Worm (Caenorhabditis elegans) whole organism, L3 larva: ENCODE data around the gene T06E8.8.

ENCODE experiments used
- R02D3.7 ChIP-seq: fragments of 150-350 bp; optimal IDR thresholded peaks from 2 replicates; lab custom pipeline; 2014; ENCODE audit warnings: missing biosample characterization, missing genetic modification characterization
- ZK546.5 ChIP-seq: sonication (generic microtip); optimal IDR thresholded peaks from 2 replicates; lab custom pipeline; 2017; ENCODE audit warnings: missing biosample characterization, missing genetic modification characterization
- aly-2 ChIP-seq: fragments of 150-350 bp; optimal IDR thresholded peaks from 2 replicates; lab custom pipeline; 2014; ENCODE audit warnings: missing biosample characterization, missing genetic modification characterization
- ama-1 ChIP-seq: fragments of 150-350 bp; optimal IDR thresholded peaks from 2 replicates; lab custom pipeline; 2018
- ceh-16 ChIP-seq: sonication (generic microtip); optimal IDR thresholded peaks from 2 replicates; lab custom pipeline; 2017; ENCODE audit warnings: missing biosample characterization, missing genetic modification characterization
- ceh-28 ChIP-seq: fragments of 150-350 bp; optimal IDR thresholded peaks from 2 replicates; lab custom pipeline; 2014; ENCODE audit warnings: missing biosample characterization, missing genetic modification reagents, missing genetic modification characterization
- egl-5 ChIP-seq: fragments of 150-350 bp; optimal IDR thresholded peaks from 2 replicates; lab custom pipeline; 2017; ENCODE audit warnings: missing biosample characterization, missing genetic modification reagents, missing genetic modification characterization, inconsistent platforms
- elt-2 ChIP-seq: sonication (generic microtip); optimal IDR thresholded peaks from 2 replicates; lab custom pipeline; 2016; ENCODE audit warnings: missing genetic modification reagents, mild to moderate bottlenecking, missing genetic modification characterization, missing compliant biosample characterization
- elt-3 ChIP-seq, 3 experiments: fragments of 150-350 bp in 1 of 3; sonication (generic microtip) in 2 of 3; optimal IDR thresholded peaks; 2 replicates in 2 of 3; 4 replicates in 1 of 3; lab custom pipeline; 2014 to 2017; ENCODE audit warnings: missing biosample characterization in 3 of 3, missing genetic modification characterization in 3 of 3
- fkh-10 ChIP-seq: sonication (generic microtip); optimal IDR thresholded peaks from 2 replicates; lab custom pipeline; 2017; ENCODE audit warnings: missing biosample characterization, missing genetic modification reagents, missing genetic modification characterization
- fos-1 ChIP-seq: fragments of 150-350 bp; optimal IDR thresholded peaks from 2 replicates; lab custom pipeline; 2014; ENCODE audit warnings: missing biosample characterization, missing genetic modification characterization
- hmg-11 ChIP-seq: sonication (generic microtip); optimal IDR thresholded peaks from 2 replicates; lab custom pipeline; 2016; ENCODE audit warnings: missing genetic modification characterization, missing compliant biosample characterization
- jun-1 ChIP-seq: fragments of 150-350 bp; optimal IDR thresholded peaks from 2 replicates; lab custom pipeline; 2014; ENCODE audit warnings: missing biosample characterization, missing genetic modification reagents, missing genetic modification characterization
- lin-15B ChIP-seq: fragments of 150-350 bp; optimal IDR thresholded peaks from 2 replicates; lab custom pipeline; 2014; ENCODE audit warnings: missing biosample characterization, missing genetic modification characterization
- lin-39 ChIP-seq: fragments of 150-350 bp; optimal IDR thresholded peaks from 2 replicates; lab custom pipeline; 2018; ENCODE audit warnings: missing biosample characterization, missing genetic modification reagents, missing genetic modification characterization
- lsy-12 ChIP-seq: sonication (generic microtip); optimal IDR thresholded peaks from 2 replicates; lab custom pipeline; 2016; ENCODE audit warnings: mild to moderate bottlenecking, missing genetic modification characterization, missing compliant biosample characterization
- mdl-1 ChIP-seq: fragments of 150-350 bp; optimal IDR thresholded peaks from 2 replicates; lab custom pipeline; 2014; ENCODE audit warnings: missing biosample characterization, missing genetic modification characterization
- nfya-1 ChIP-seq: sonication (generic microtip); optimal IDR thresholded peaks from 2 replicates; lab custom pipeline; 2017; ENCODE audit warnings: missing genetic modification characterization, mild to moderate bottlenecking, missing compliant biosample characterization, antibody characterized with exemption, moderate library complexity; ENCODE audit not compliant: insufficient read depth
- nhr-11 ChIP-seq: fragments of 150-350 bp; optimal IDR thresholded peaks from 2 replicates; lab custom pipeline; 2014; ENCODE audit warnings: missing biosample characterization, missing genetic modification characterization
- nhr-23 ChIP-seq: fragments of 150-350 bp; optimal IDR thresholded peaks from 2 replicates; lab custom pipeline; 2014; ENCODE audit warnings: missing biosample characterization, missing genetic modification reagents, missing genetic modification characterization
- nhr-237 ChIP-seq: fragments of 150-350 bp; optimal IDR thresholded peaks from 2 replicates; lab custom pipeline; 2014; ENCODE audit warnings: missing biosample characterization, missing genetic modification characterization
- nhr-25 ChIP-seq: sonication (generic microtip); optimal IDR thresholded peaks from 2 replicates; lab custom pipeline; 2017; ENCODE audit warnings: missing biosample characterization, missing genetic modification characterization
- nhr-43 ChIP-seq: sonication (generic microtip); optimal IDR thresholded peaks from 2 replicates; lab custom pipeline; 2016; ENCODE audit warnings: mild to moderate bottlenecking, missing genetic modification characterization, missing compliant biosample characterization; ENCODE audit not compliant: poor library complexity, severe bottlenecking
- nhr-77 ChIP-seq: fragments of 150-350 bp; optimal IDR thresholded peaks from 2 replicates; lab custom pipeline; 2014; ENCODE audit warnings: missing biosample characterization, missing genetic modification characterization
- pha-4 ChIP-seq: fragments of 150-350 bp; optimal IDR thresholded peaks from 2 replicates; lab custom pipeline; 2014; ENCODE audit warnings: missing biosample characterization, missing genetic modification reagents, missing genetic modification characterization
- pqm-1 ChIP-seq: fragments of 150-350 bp; optimal IDR thresholded peaks from 2 replicates; lab custom pipeline; 2017; ENCODE audit warnings: missing biosample characterization, missing genetic modification characterization, inconsistent platforms
- sea-2 ChIP-seq: fragments of 150-350 bp; sonication (generic microtip); optimal IDR thresholded peaks from 4 replicates; lab custom pipeline; 2014; ENCODE audit warnings: missing biosample characterization, missing genetic modification reagents, missing genetic modification characterization
- skn-1 ChIP-seq: fragments of 150-350 bp; optimal IDR thresholded peaks from 2 replicates; lab custom pipeline; 2014; ENCODE audit warnings: missing biosample characterization, missing genetic modification characterization
- snpc-4 ChIP-seq: fragments of 150-350 bp; optimal IDR thresholded peaks from 2 replicates; lab custom pipeline; 2014; ENCODE audit warnings: missing biosample characterization, missing genetic modification characterization
- tbx-2 ChIP-seq: sonication (generic microtip); optimal IDR thresholded peaks from 2 replicates; lab custom pipeline; 2016; ENCODE audit warnings: mild to moderate bottlenecking, missing genetic modification characterization, missing compliant biosample characterization
- unc-39 ChIP-seq: sonication (generic microtip); optimal IDR thresholded peaks from 4 replicates; lab custom pipeline; 2017; ENCODE audit warnings: missing biosample characterization, missing genetic modification characterization
- unc-62 ChIP-seq: fragments of 150-350 bp; sonication (generic microtip); optimal IDR thresholded peaks from 4 replicates; lab custom pipeline; 2014; ENCODE audit warnings: missing biosample characterization, missing genetic modification reagents, missing genetic modification characterization

The T06E8.8 gene

ce11 chrV:10039837-10040236, 3.7 kb upstream of the T06E8.8 start:
- TF ChIP-seq nhr-11 (tag; lab: Kevin White, UChicago): no peak
- no peak for TF ChIP-seq unc-39
- peak; percentile 83 for TF ChIP-seq pqm-1 (tag; lab: Kevin White, UChicago)
- peak; percentile 58 for TF ChIP-seq skn-1
- TF ChIP-seq lin-15B (tag; lab: Kevin White, UChicago): peak; percentile 36
- TF ChIP-seq mdl-1 (tag; lab: Kevin White, UChicago): peak; percentile 2
- TF ChIP-seq hmg-11 (tag; lab: Kevin White, UChicago): peak; percentile 76
- TF ChIP-seq nhr-23 (tag; lab: Kevin White, UChicago): peak; percentile 67
- TF ChIP-seq lsy-12 (tag; lab: Kevin White, UChicago): peak; percentile 43
- peak; percentile 23 for TF ChIP-seq unc-62 (GFP tag; lab: Kevin White, UChicago)
- peak; percentile 32 for TF ChIP-seq nhr-43 (tag; lab: Kevin White, UChicago)
- TF ChIP-seq elt-2 (tag; lab: Kevin White, UChicago): peak; percentile 89
- TF ChIP-seq nfya-1 (tag; lab: Kevin White, UChicago): peak; percentile 87
- TF ChIP-seq snpc-4 (tag; lab: Kevin White, UChicago): peak; percentile 59
- TF ChIP-seq ama-1: no peak
- no peak for TF ChIP-seq ZK546.5 (tag; lab: Kevin White, UChicago)
- TF ChIP-seq pha-4 (tag; lab: Kevin White, UChicago): peak; percentile 93
- peak; percentile 6 for TF ChIP-seq tbx-2 (tag; lab: Kevin White, UChicago)
- TF ChIP-seq nhr-77 (tag; lab: Kevin White, UChicago): no peak
- peak; percentile 65 for TF ChIP-seq jun-1 (tag; lab: Kevin White, UChicago)
- TF ChIP-seq nhr-25 (tag; lab: Kevin White, UChicago): peak; percentile 78
- peak; percentile 46 for TF ChIP-seq lin-39 (tag; lab: Kevin White, UChicago)

- TF ChIP-seq nfya-1 (tag; lab: Kevin White, UChicago) (peak; percentile 53), elt-2 (tag; lab: Kevin White, UChicago) (peak; percentile 24), fkh-10 (GFP tag; lab: Kevin White, UChicago) (no peak), snpc-4 (tag; lab: Kevin White, UChicago) (peak; percentile 30), hmg-11 (tag; lab: Kevin White, UChicago) (peak; percentile 45), nhr-237 (tag; lab: Kevin White, UChicago) (no peak)
These were observed 2.1 kb upstream of the T06E8.8 start for ce11 chrV:10041484-10041883.

- TF ChIP-seq lsy-12 (tag; lab: Kevin White, UChicago) (peak; percentile 1), pha-4 (tag; lab: Kevin White, UChicago) (peak; percentile 84), mdl-1 (tag; lab: Kevin White, UChicago) (no peak), elt-2 (tag; lab: Kevin White, UChicago) (peak; percentile 34), R02D3.7 (peak; percentile 43), hmg-11 (tag; lab: Kevin White, UChicago) (peak; percentile 22), fos-1 (tag; lab: Kevin White, UChicago) (no peak), lin-15B (tag; lab: Kevin White, UChicago) (peak; percentile 45), elt-3 (tag; optimal IDR thresholded peaks at IDR 0.05; lab: Kevin White, UChicago) (no peak), aly-2 (tag; lab: Kevin White, UChicago) (no peak), pqm-1 (tag; lab: Kevin White, UChicago) (peak; percentile 55), ceh-28 (peak; percentile 68), sea-2 (GFP tag; lab: Kevin White, UChicago) (no peak), tbx-2 (tag; lab: Kevin White, UChicago) (peak; percentile 38), unc-62 (GFP tag; lab: Kevin White, UChicago) (peak; percentile 21), egl-5 (tag; lab: Kevin White, UChicago) (peak; percentile 66), nhr-25 (tag; lab: Kevin White, UChicago) (peak; percentile 65), lin-39 (tag; lab: Kevin White, UChicago) (peak; percentile 72), jun-1 (tag; lab: Kevin White, UChicago) (no peak), ceh-16 (no peak), nfya-1 (tag; lab: Kevin White, UChicago) (peak; percentile 94), snpc-4 (tag; lab: Kevin White, UChicago) (peak; percentile 34), nhr-23 (tag; lab: Kevin White, UChicago) (peak; percentile 17)
- TF ChIP-seq, all 47 proteins: peak for 16
These were observed 1.3 kb upstream of the T06E8.8 start for ce11 chrV:10042254-10042653.

DNA sequence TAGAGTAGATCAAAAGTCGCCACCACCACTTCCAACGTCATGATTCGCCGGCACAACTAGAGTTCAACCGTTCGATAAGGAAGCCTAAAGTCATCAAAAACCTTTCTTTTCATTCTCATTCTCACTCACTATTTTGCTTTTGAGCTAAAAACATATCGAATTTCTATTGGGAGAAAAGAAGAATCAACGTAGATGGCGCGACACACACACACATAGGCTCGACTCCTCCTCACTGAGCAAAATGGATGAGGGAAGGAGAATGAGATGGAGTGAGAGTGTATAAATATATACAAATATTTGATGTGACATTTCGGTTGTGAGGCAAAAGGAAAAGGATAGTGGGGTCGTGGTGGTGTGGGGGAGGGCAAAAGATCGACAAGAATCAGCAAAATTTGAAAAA, 1.2 kb downstream of the T06E8.8 start:
- no peak for TF ChIP-seq pqm-1 (tag; lab: Kevin White, UChicago)
- peak; percentile 69 for TF ChIP-seq pha-4 (tag; lab: Kevin White, UChicago)
